Worm (Caenorhabditis elegans): ENCODE measurements around the gene clec-149.

clec-149 gene

DNA sequence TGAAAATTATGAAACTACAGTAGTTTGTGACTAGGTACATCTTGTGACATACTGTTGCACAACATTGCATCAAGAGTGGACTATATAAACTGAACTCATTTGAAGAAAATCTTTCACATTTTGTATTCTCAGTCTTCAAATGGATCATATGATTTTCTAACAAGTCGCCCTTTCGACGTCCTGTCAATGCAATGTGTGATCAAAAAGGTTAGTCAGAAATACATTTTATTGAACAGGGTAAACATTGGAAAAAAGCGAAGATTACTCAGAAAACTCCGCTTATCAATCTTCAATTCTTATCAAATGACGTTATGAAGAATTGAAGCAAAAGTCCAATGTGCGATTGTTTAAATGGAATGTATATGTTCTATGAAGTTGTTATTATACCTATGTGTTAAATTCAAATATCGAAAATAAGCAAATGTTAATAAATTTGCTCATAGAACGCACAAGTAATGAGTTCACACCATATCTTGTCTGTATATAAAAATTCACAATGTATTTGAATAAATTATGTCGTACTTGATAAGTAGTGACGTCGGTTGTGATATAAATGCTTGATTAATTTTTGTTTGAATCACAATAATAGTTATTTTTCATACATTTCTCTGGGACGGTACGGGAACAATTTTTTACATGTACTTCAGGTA lies 10.0 kb downstream of the clec-149 start, which contains the start of gene zip-2 (continued):
- TF ChIP-seq mdl-1 (tag; optimal IDR thresholded peaks at IDR 0.05) (no peak), nhr-10 (tag; optimal IDR thresholded peaks at IDR 0.05) (peak; percentile 50), egl-27 (tag; optimal IDR thresholded peaks at IDR 0.05) (no peak), nhr-28 (tag; optimal IDR thresholded peaks at IDR 0.05) (peak; percentile 91), nhr-111 (GFP tag; optimal IDR thresholded peaks at IDR 0.05) (no peak), F26F4.8 (GFP tag; conservative IDR thresholded peaks at IDR 0.05) (no peak), lir-3 (tag; optimal IDR thresholded peaks at IDR 0.05) (no peak), fkh-10 (GFP tag; optimal IDR thresholded peaks at IDR 0.05) (no peak), nhr-6 (tag; optimal IDR thresholded peaks at IDR 0.05) (peak; percentile 83), daf-12 (tag; optimal IDR thresholded peaks at IDR 0.05) (no peak), daf-16 (GFP tag; optimal IDR thresholded peaks at IDR 0.05) (no peak), daf-16 (tag; optimal IDR thresholded peaks at IDR 0.05) (peak; percentile 95)

DNA sequence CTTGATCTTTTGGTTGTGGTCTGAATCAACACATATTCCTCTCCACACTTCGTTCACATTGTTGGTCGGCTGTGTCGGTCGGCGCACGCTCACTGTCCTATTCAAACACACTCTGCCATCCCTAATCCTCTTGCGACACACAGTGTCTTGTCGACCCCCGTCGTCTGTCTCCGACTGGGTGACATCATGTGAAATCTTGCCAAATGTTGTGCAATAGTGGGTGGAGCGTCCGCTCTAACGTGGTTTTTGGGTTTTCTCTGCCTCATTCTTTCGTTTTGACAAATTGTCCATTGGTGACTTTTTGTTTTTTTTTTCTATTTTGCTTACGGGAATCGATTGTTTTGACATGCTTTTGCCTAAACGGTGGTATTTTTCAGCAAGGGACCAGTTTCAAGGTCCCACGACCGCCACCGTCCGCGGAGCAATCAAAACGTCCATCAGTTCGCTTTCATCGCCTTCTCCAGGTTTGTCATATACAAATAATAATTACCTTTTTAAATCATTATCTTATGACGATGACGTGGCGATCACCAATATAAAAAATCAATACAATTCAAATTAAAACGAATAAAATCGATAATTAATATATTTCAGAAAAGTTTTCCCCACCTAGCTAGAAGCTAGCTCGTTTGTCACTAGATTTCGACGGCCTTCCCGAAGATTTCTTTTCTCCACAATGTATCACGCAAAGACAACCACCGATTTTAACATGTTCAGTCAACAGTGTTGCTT lies 10.9 kb downstream of the clec-149 start:
- no peak for TF ChIP-seq tag-97 (GFP tag; IDR thresholded peaks at IDR 0.05)
- TF ChIP-seq D1046.2 (GFP tag; IDR thresholded peaks at IDR 0.05) = 0 out of 2 replicates have a peak, but pooled peaks have one; percentile 48
- TF ChIP-seq R02D3.7 (tag; optimal IDR thresholded peaks at IDR 0.05) = no peak
- TF ChIP-seq madf-5 (GFP tag; IDR thresholded peaks at IDR 0.05) = peak in 1 of 2 experiments; percentile 52; a peak in 1 of 4 replicates
- no peak for TF ChIP-seq snpc-1.2 (GFP tag; IDR thresholded peaks at IDR 0.05)
- no peak for TF ChIP-seq dmd-8 (GFP tag; IDR thresholded peaks at IDR 0.05)
- peak; percentile 65; the same call in 1 of the 2 replicates for TF ChIP-seq arid-1 (GFP tag; conservative IDR thresholded peaks at IDR 0.05)
- TF ChIP-seq daf-8 (GFP tag; IDR thresholded peaks at IDR 0.05) = no peak
- TF ChIP-seq nhr-42 (GFP tag; IDR thresholded peaks at IDR 0.05) = peak; percentile 82
- TF ChIP-seq lin-1 (GFP tag; IDR thresholded peaks at IDR 0.05) = peak; percentile 78; the same call in 1 of the 2 replicates
- peak; percentile 35; the same call in 1 of the 2 replicates for TF ChIP-seq zfp-3 (GFP tag; conservative IDR thresholded peaks at IDR 0.05)
- TF ChIP-seq nhr-48 (tag; optimal IDR thresholded peaks at IDR 0.05) = peak; percentile 83
- no peak for TF ChIP-seq lin-39 (tag; optimal IDR thresholded peaks at IDR 0.05)
- TF ChIP-seq Y105C5A.15 (GFP tag; IDR thresholded peaks at IDR 0.05) = 0 out of 2 replicates have a peak, but pooled peaks have one; percentile 27
- peak; percentile 70 for TF ChIP-seq saeg-2 (GFP tag; IDR thresholded peaks at IDR 0.05)
- no peak for TF ChIP-seq sdz-12 (GFP tag; optimal IDR thresholded peaks at IDR 0.05)
- TF ChIP-seq lsy-2 (tag; optimal IDR thresholded peaks at IDR 0.05) = peak; percentile 78 to 92
- TF ChIP-seq madf-9 (GFP tag; conservative IDR thresholded peaks at IDR 0.05) = peak; percentile 57; the same call in 1 of the 2 replicates
- TF ChIP-seq nhr-237 (tag; optimal IDR thresholded peaks at IDR 0.05) = no peak
- peak; percentile 50; the same call in 1 of the 2 replicates for TF ChIP-seq vab-7 (GFP tag; IDR thresholded peaks at IDR 0.05)
- peak; percentile 82 for TF ChIP-seq cey-2 (tag; optimal IDR thresholded peaks at IDR 0.05; ENCODE audit: borderline replicate concordance, insufficient read depth)
- no peak for TF ChIP-seq ceh-32 (tag; optimal IDR thresholded peaks at IDR 0.05; ENCODE audit: poor library complexity)
- TF ChIP-seq aly-2 (tag; optimal IDR thresholded peaks at IDR 0.05) = no peak
- peak; percentile 97 for TF ChIP-seq mep-1 (tag; optimal IDR thresholded peaks at IDR 0.05)
- peak; percentile 77 for TF ChIP-seq php-3 (GFP tag; IDR thresholded peaks at IDR 0.05)
- TF ChIP-seq daf-12 (tag; optimal IDR thresholded peaks at IDR 0.05) = no peak
- peak; percentile 98 for TF ChIP-seq ztf-7 (tag; optimal IDR thresholded peaks at IDR 0.05)
- no peak for TF ChIP-seq zfp-2 (tag; optimal IDR thresholded peaks at IDR 0.05)
- peak; percentile 35 for TF ChIP-seq pqm-1 (tag; optimal IDR thresholded peaks at IDR 0.05)
- peak; percentile 98 for TF ChIP-seq nhr-77 (tag; optimal IDR thresholded peaks at IDR 0.05)
- peak; percentile 99 for TF ChIP-seq mxl-3 (GFP tag; optimal IDR thresholded peaks at IDR 0.05)
- TF ChIP-seq tra-1 (GFP tag; IDR thresholded peaks at IDR 0.05) = peak; percentile 77
- peak; percentile 69 for TF ChIP-seq dpl-1 (GFP tag; optimal IDR thresholded peaks at IDR 0.05)
- TF ChIP-seq lin-29 (GFP tag; IDR thresholded peaks at IDR 0.05) = no peak
- peak; percentile 55; the same call in 1 of the 2 replicates for TF ChIP-seq set-16 (GFP tag; IDR thresholded peaks at IDR 0.05)
- peak; percentile 99 for TF ChIP-seq aha-1 (tag)
- peak; percentile 13 for TF ChIP-seq duxl-1 (tag; optimal IDR thresholded peaks at IDR 0.05; ENCODE audit: poor library complexity)
